Worm (Caenorhabditis elegans) whole organism, mixed stage, embryonic: ENCODE results near the gene C14B1.8.

ENCODE experiments used
- M03D4.4 ChIP-seq: sonication (generic microtip); optimal IDR thresholded peaks from 2 replicates; lab custom pipeline; 2017; ENCODE audit warnings: mild to moderate bottlenecking, missing genetic modification characterization, missing compliant biosample characterization
- bed-3 ChIP-seq: fragments of 200-800 bp; sonication (Bioruptor generic); optimal IDR thresholded peaks from 3 replicates; lab custom pipeline; 2018; ENCODE audit warnings: mild to moderate bottlenecking, missing genetic modification characterization, moderate library complexity, missing compliant biosample characterization
- blmp-1 ChIP-seq: fragments of 150-350 bp; optimal IDR thresholded peaks from 2 replicates; lab custom pipeline; 2014; ENCODE audit warnings: missing biosample characterization, missing genetic modification characterization
- ceh-39 ChIP-seq: fragments of 150-350 bp; optimal IDR thresholded peaks from 2 replicates; lab custom pipeline; 2014; ENCODE audit warnings: missing biosample characterization, missing genetic modification characterization
- ceh-43 ChIP-seq: fragments of 200-800 bp; sonication (Bioruptor generic); optimal IDR thresholded peaks from 2 replicates; lab custom pipeline; 2018; ENCODE audit warnings: mild to moderate bottlenecking, missing genetic modification characterization, moderate library complexity, missing compliant biosample characterization
- ceh-83 ChIP-seq: fragments of 200-800 bp; sonication (Bioruptor generic); optimal IDR thresholded peaks from 2 replicates; lab custom pipeline; 2018; ENCODE audit warnings: mild to moderate bottlenecking, missing genetic modification characterization, missing compliant biosample characterization
- ces-1 ChIP-seq: fragments of 150-350 bp; optimal IDR thresholded peaks from 2 replicates; lab custom pipeline; 2014; ENCODE audit warnings: missing biosample characterization, missing genetic modification reagents, missing genetic modification characterization
- drap-1 ChIP-seq: fragments of 200-800 bp; sonication (Bioruptor generic); optimal IDR thresholded peaks from 3 replicates; lab custom pipeline; 2018; ENCODE audit warnings: mild to moderate bottlenecking, missing genetic modification characterization, missing compliant biosample characterization
- elt-1 ChIP-seq: sonication (generic microtip); optimal IDR thresholded peaks from 2 replicates; lab custom pipeline; 2017; ENCODE audit warnings: missing genetic modification characterization, mild to moderate bottlenecking, missing compliant biosample characterization, antibody characterized with exemption, moderate library complexity, borderline replicate concordance; ENCODE audit not compliant: insufficient read depth
- elt-3 ChIP-seq: fragments of 150-350 bp; optimal IDR thresholded peaks from 2 replicates; lab custom pipeline; 2014; ENCODE audit warnings: missing biosample characterization, missing genetic modification characterization
- flh-1 ChIP-seq: fragments of 200-800 bp; sonication (Bioruptor generic); optimal IDR thresholded peaks from 2 replicates; lab custom pipeline; 2018; ENCODE audit warnings: mild to moderate bottlenecking, missing genetic modification characterization, moderate library complexity, missing compliant biosample characterization
- ham-2 ChIP-seq: fragments of 200-800 bp; sonication (Bioruptor generic); optimal IDR thresholded peaks from 2 replicates; lab custom pipeline; 2018; ENCODE audit warnings: mild to moderate bottlenecking, missing genetic modification characterization, missing compliant biosample characterization
- hlh-1 ChIP-seq: fragments of 150-350 bp; optimal IDR thresholded peaks from 2 replicates; lab custom pipeline; 2014; ENCODE audit warnings: missing biosample characterization, missing genetic modification reagents, missing genetic modification characterization
- lin-13 ChIP-seq: fragments of 150-350 bp; optimal IDR thresholded peaks from 2 replicates; lab custom pipeline; 2014; ENCODE audit warnings: missing biosample characterization, missing genetic modification characterization
- lin-32 ChIP-seq: fragments of 200-800 bp; sonication (Bioruptor generic); optimal IDR thresholded peaks from 2 replicates; lab custom pipeline; 2018; ENCODE audit warnings: mild to moderate bottlenecking, missing genetic modification characterization, missing compliant biosample characterization
- lsy-2 ChIP-seq: fragments of 150-350 bp; optimal IDR thresholded peaks from 2 replicates; lab custom pipeline; 2014; ENCODE audit warnings: missing biosample characterization, missing genetic modification characterization
- mab-5 ChIP-seq: fragments of 150-350 bp; optimal IDR thresholded peaks from 2 replicates; lab custom pipeline; 2014; ENCODE audit warnings: missing biosample characterization, missing genetic modification characterization
- mep-1 ChIP-seq: fragments of 150-350 bp; optimal IDR thresholded peaks from 2 replicates; lab custom pipeline; 2017; ENCODE audit warnings: missing biosample characterization, missing genetic modification reagents, missing genetic modification characterization, inconsistent platforms
- mls-2 ChIP-seq: sonication (generic microtip); optimal IDR thresholded peaks from 2 replicates; lab custom pipeline; 2016; ENCODE audit warnings: mild to moderate bottlenecking, missing genetic modification characterization, moderate library complexity, missing compliant biosample characterization
- nhr-12 ChIP-seq: fragments of 150-350 bp; optimal IDR thresholded peaks from 2 replicates; lab custom pipeline; 2014; ENCODE audit warnings: missing biosample characterization, missing genetic modification characterization
- nhr-2 ChIP-seq: fragments of 150-350 bp; optimal IDR thresholded peaks from 2 replicates; lab custom pipeline; 2014; ENCODE audit warnings: missing biosample characterization, missing genetic modification characterization
- nhr-237 ChIP-seq: fragments of 150-350 bp; optimal IDR thresholded peaks from 2 replicates; lab custom pipeline; 2014; ENCODE audit warnings: missing biosample characterization, missing genetic modification characterization
- nhr-28 ChIP-seq: fragments of 150-350 bp; optimal IDR thresholded peaks from 2 replicates; lab custom pipeline; 2014; ENCODE audit warnings: missing biosample characterization, missing genetic modification characterization
- pha-4 ChIP-seq: fragments of 150-350 bp; optimal IDR thresholded peaks from 2 replicates; lab custom pipeline; 2018; ENCODE audit warnings: missing biosample characterization, missing genetic modification reagents, missing genetic modification characterization
- sem-2 ChIP-seq: fragments of 200-800 bp; sonication (Bioruptor generic); optimal IDR thresholded peaks from 2 replicates; lab custom pipeline; 2018; ENCODE audit warnings: mild to moderate bottlenecking, missing genetic modification characterization, missing compliant biosample characterization
- snpc-4 ChIP-seq: fragments of 150-350 bp; optimal IDR thresholded peaks from 2 replicates; lab custom pipeline; 2014; ENCODE audit warnings: missing biosample characterization, missing genetic modification characterization
- sptf-1 ChIP-seq: sonication (generic microtip); optimal IDR thresholded peaks from 2 replicates; lab custom pipeline; 2017; ENCODE audit warnings: mild to moderate bottlenecking, missing genetic modification characterization, moderate library complexity, missing compliant biosample characterization
- tbx-8 ChIP-seq: fragments of 200-800 bp; sonication (Bioruptor generic); optimal IDR thresholded peaks from 2 replicates; lab custom pipeline; 2018; ENCODE audit warnings: mild to moderate bottlenecking, missing genetic modification characterization, moderate library complexity, missing compliant biosample characterization
- unc-39 ChIP-seq: fragments of 150-350 bp; optimal IDR thresholded peaks from 2 replicates; lab custom pipeline; 2014; ENCODE audit warnings: missing biosample characterization, missing genetic modification characterization
- zip-8 ChIP-seq: fragments of 150-350 bp; optimal IDR thresholded peaks from 2 replicates; lab custom pipeline; 2014; ENCODE audit warnings: missing biosample characterization, missing genetic modification characterization
- ztf-11 ChIP-seq: fragments of 150-350 bp; optimal IDR thresholded peaks from 2 replicates; lab custom pipeline; 2014; ENCODE audit warnings: missing biosample characterization, missing genetic modification characterization

The C14B1.8 gene

ce11 chrIII:3736302-3736701, 16.8 kb upstream of the C14B1.8 start, which contains the start of gene F34D10.4:
Gene F34D10.4, plus strand, starts transcription at chrIII:3736602.
- no peak for TF ChIP-seq nhr-12 (tag; lab: Kevin White, UChicago)

- TF ChIP-seq mab-5 (tag; lab: Kevin White, UChicago) = no peak
- no peak for TF ChIP-seq elt-1 (tag; lab: Kevin White, UChicago)
- TF ChIP-seq lin-32 = no peak
- TF ChIP-seq hlh-1 (tag; lab: Kevin White, UChicago) = peak; percentile 88
- TF ChIP-seq pha-4 (tag; lab: Kevin White, UChicago) = no peak
- TF ChIP-seq sptf-1 = peak; percentile 37
- TF ChIP-seq nhr-237 (tag; lab: Kevin White, UChicago) = no peak
- no peak for TF ChIP-seq elt-3
- no peak for TF ChIP-seq zip-8 (tag; lab: Kevin White, UChicago)
Observed at ce11 chrIII:3735509-3736255, 16.2 kb upstream of the C14B1.8 start.

ce11 chrIII:3734990-3735389, 15.5 kb upstream of the C14B1.8 start, which contains the start of gene evl-18:
Gene evl-18, minus strand, starts transcription at chrIII:3735039.
- TF ChIP-seq unc-39 (tag; lab: Kevin White, UChicago) = no peak
- TF ChIP-seq bed-3 (GFP tag; lab: Kevin White, UChicago) = no peak
- TF ChIP-seq ceh-43 (GFP tag; lab: Kevin White, UChicago) = no peak
- TF ChIP-seq zip-8 (tag; lab: Kevin White, UChicago) = peak; percentile 65
- no peak for TF ChIP-seq lin-13 (tag; lab: Kevin White, UChicago)
- TF ChIP-seq nhr-12 (tag; lab: Kevin White, UChicago) = no peak
- no peak for TF ChIP-seq mep-1 (tag; lab: Kevin White, UChicago)
- TF ChIP-seq ceh-83 (GFP tag; lab: Kevin White, UChicago) = no peak
- TF ChIP-seq drap-1 (GFP tag; lab: Kevin White, UChicago) = no peak
- no peak for TF ChIP-seq flh-1 (GFP tag; lab: Kevin White, UChicago)
- no peak for TF ChIP-seq mls-2
- no peak for TF ChIP-seq M03D4.4
- no peak for TF ChIP-seq lsy-2 (tag; lab: Kevin White, UChicago)
- no peak for TF ChIP-seq ztf-11 (tag; lab: Kevin White, UChicago)
- peak; percentile 25 for TF ChIP-seq pha-4 (tag; lab: Kevin White, UChicago)
- TF ChIP-seq tbx-8 (GFP tag; lab: Kevin White, UChicago) = peak; percentile 2
- peak; percentile 22 for TF ChIP-seq nhr-2 (tag; lab: Kevin White, UChicago)
- TF ChIP-seq blmp-1 (tag; lab: Kevin White, UChicago) = no peak
- TF ChIP-seq nhr-237 (tag; lab: Kevin White, UChicago) = no peak
- TF ChIP-seq mab-5 (tag; lab: Kevin White, UChicago) = no peak
- no peak for TF ChIP-seq ham-2 (GFP tag; lab: Kevin White, UChicago)
- TF ChIP-seq ces-1 = no peak
- TF ChIP-seq sem-2 (GFP tag; lab: Kevin White, UChicago) = no peak

- TF ChIP-seq ceh-39 (tag; lab: Kevin White, UChicago) = no peak
- no peak for TF ChIP-seq ham-2 (GFP tag; lab: Kevin White, UChicago)
- TF ChIP-seq blmp-1 (tag; lab: Kevin White, UChicago) = no peak
- TF ChIP-seq sptf-1 = no peak
- no peak for TF ChIP-seq drap-1 (GFP tag; lab: Kevin White, UChicago)
- TF ChIP-seq nhr-28 (tag; lab: Kevin White, UChicago) = no peak
- peak; percentile 8 for TF ChIP-seq mep-1 (tag; lab: Kevin White, UChicago)
- no peak for TF ChIP-seq snpc-4 (tag; lab: Kevin White, UChicago)
- TF ChIP-seq ztf-11 (tag; lab: Kevin White, UChicago) = no peak
- no peak for TF ChIP-seq ceh-43 (GFP tag; lab: Kevin White, UChicago)
- no peak for TF ChIP-seq elt-3
- peak; percentile 53 for TF ChIP-seq ces-1
- no peak for TF ChIP-seq sem-2 (GFP tag; lab: Kevin White, UChicago)
- TF ChIP-seq tbx-8 (GFP tag; lab: Kevin White, UChicago) = no peak
- no peak for TF ChIP-seq ceh-83 (GFP tag; lab: Kevin White, UChicago)
- TF ChIP-seq pha-4 (tag; lab: Kevin White, UChicago) = no peak
- no peak for TF ChIP-seq flh-1 (GFP tag; lab: Kevin White, UChicago)
- no peak for TF ChIP-seq nhr-12 (tag; lab: Kevin White, UChicago)
- TF ChIP-seq hlh-1 (tag; lab: Kevin White, UChicago) = no peak
- no peak for TF ChIP-seq mls-2
- no peak for TF ChIP-seq elt-1 (tag; lab: Kevin White, UChicago)
- no peak for TF ChIP-seq bed-3 (GFP tag; lab: Kevin White, UChicago)
- peak; percentile 14 for TF ChIP-seq lsy-2 (tag; lab: Kevin White, UChicago)
- TF ChIP-seq M03D4.4 = no peak
Observed at ce11 chrIII:3734007-3734406, 14.5 kb upstream of the C14B1.8 start, which contains the start of gene F34D10.3. Gene F34D10.3, plus strand, starts transcription at chrIII:3734255.
